Worm (Caenorhabditis elegans) whole organism, late embryonic: ENCODE results near the gene Y39E4B.6.

Source experiments
- C08G9.2 ChIP-seq: sonication (generic microtip); optimal IDR thresholded peaks from 2 replicates; lab custom pipeline; 2016; ENCODE audit warnings: mild to moderate bottlenecking, missing genetic modification characterization, moderate library complexity, missing compliant biosample characterization
- ceh-48 ChIP-seq: sonication (generic microtip); optimal IDR thresholded peaks from 2 replicates; lab custom pipeline; 2016; ENCODE audit warnings: missing genetic modification characterization, inconsistent platforms, missing compliant biosample characterization
- ref-2 ChIP-seq: sonication (generic microtip); optimal IDR thresholded peaks from 2 replicates; lab custom pipeline; 2016; ENCODE audit warnings: missing genetic modification characterization, missing compliant biosample characterization

ce11 chrIII:13066828-13067227 is 3.7 kb upstream of the Y39E4B.6 start:
- no peak for TF ChIP-seq ceh-48 (tag; lab: Kevin White, UChicago)
- no peak for TF ChIP-seq C08G9.2 (tag; lab: Kevin White, UChicago)
- TF ChIP-seq ref-2, result no peak
